Worm (Caenorhabditis elegans) whole organism, young adult: ENCODE measurements around the gene T10D4.19.

Source experiments
- F57C9.4 ChIP-seq: sonication (generic microtip); optimal IDR thresholded peaks from 2 replicates; lab custom pipeline; 2017; ENCODE audit warnings: mild to moderate bottlenecking, missing genetic modification characterization, missing compliant biosample characterization
- him-1 ChIP-seq: sonication (generic microtip); optimal IDR thresholded peaks from 2 replicates; lab custom pipeline; 2016; ENCODE audit warnings: missing genotype, missing genetic modification reagents, missing genetic modification characterization, missing compliant biosample characterization
- nfyb-1 ChIP-seq: fragments of 200-800 bp; sonication (Bioruptor generic); IDR thresholded peaks from 2 replicates; pipeline ENCODE4 v1.3.6; 2022; ENCODE audit warnings: missing genetic modification reagents, missing genetic modification characterization, missing compliant biosample characterization

DNA sequence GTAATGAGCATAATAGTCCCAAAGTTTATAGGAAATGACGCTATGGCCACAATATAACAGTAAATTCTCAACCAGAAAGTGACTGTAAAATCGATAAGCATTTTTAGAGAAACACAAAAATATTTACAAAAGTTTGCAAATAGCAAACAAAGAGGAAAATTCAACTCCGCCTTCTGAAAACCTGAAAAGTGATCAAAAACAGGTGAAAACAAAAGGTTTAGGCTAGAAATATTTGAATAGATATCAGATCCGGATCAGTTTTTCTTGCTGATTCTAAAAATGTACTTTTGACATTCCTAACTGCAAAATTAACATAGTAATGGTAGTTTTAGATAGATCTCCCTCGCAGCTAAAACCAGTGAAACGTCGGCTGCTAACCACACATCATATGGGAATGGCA, 47.3 kb downstream of the T10D4.19 start, which contains the start of gene sri-51:
- TF ChIP-seq nfyb-1 (GFP tag; lab: Robert Waterston, UW) (no peak), him-1 (no peak), F57C9.4 (tag; lab: Kevin White, UChicago) (no peak)
